Worm (Caenorhabditis elegans): ENCODE results near the gene cif-1.
A peak's percentile ranks its signal among the peaks of the same experiment; 100 is the strongest.

Gene cif-1

DNA sequence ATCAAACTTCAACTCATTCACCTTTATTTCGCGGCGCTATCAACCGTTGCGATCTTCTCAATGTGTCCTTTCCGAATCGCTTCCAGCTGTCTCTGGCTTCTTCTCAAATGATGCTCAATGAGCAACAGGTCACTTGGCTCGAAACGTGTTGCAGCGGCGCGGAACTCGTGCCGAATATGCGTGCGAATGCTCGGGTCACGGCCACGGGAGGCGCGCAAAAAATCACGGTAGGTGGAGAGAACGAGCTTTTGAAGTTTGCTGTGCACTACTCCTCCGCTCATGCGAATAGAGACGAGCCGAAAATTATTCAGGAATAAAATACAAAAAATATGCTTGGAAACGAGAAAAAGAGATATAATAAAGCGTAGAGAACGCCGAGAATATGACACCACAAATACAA, at the start of gene cif-1:
cif-1 (minus strand) TSS at position 297 of the 400 bp plus-strand sequence.
- no peak for TF ChIP-seq him-1 (tag; optimal IDR thresholded peaks at IDR 0.05)
- no peak for TF ChIP-seq dao-5 (tag; optimal IDR thresholded peaks at IDR 0.05)
- TF ChIP-seq W03F9.2 (tag; optimal IDR thresholded peaks at IDR 0.05) = no peak

DNA sequence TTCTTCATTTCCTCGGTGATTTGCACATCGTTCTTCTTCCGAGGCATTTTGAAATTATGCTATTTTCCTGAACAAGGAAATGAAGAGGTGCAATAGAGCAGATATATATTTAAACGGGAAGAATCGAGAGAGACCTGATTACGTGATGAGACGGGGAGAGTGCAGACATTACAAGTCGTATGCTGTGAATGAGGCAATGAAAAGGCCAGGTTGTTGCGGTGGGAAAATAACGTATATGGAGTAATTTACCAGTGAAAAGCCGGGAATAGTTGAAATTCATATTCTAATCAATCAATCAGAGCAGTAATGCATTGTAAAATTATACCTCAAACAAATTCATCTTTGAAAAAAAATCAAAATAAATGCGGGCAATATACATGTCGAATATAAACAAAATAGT, 48.1 kb upstream of the cif-1 start, which contains the start of gene Y17G9B.8:
Y17G9B.8 (minus strand) TSS at position 182 of the 400 bp plus-strand sequence.
- TF ChIP-seq W03F9.2 (tag; optimal IDR thresholded peaks at IDR 0.05) (no peak), him-1 (tag; optimal IDR thresholded peaks at IDR 0.05) (no peak), dao-5 (tag; optimal IDR thresholded peaks at IDR 0.05) (no peak)

DNA sequence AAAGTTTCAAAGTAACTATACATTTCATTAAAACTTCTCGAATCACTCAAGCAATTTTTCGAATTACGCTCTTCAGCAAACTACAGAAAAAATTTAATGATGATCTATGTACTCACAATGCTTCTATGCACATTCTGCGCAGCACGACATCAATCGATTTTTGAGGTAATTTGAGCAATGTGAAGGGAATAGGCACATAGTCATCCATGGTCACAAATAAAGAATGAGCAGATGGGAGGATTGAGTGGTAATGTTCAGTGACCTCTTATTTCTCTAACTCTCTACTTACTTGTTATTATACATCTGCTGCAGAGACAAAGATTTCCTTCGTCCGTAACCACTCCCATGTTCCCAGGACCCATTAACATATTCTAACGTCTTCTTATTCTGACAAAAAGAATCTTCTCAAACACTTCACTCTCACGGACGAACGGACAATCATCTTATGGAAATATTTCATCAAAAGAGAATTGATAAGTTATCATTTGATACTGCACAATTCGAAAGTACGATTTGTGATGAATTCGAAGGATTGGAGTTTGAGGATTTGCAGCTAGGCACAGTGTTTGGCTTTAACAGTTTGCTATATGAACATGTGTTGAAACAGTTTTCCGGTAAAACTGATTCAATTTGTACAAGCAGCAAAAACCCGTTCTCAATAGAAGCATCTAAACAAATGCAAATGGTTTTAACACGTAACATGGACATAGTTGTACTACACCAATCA, 45.5 kb upstream of the cif-1 start, which contains the start of the genes fbxb-77 and Y17G9B.11:
fbxb-77 (minus strand) TSS at position 229 of the 727 bp plus-strand sequence.
Y17G9B.11 (plus strand) TSS at position 677 of the 727 bp plus-strand sequence.
- no peak for TF ChIP-seq W03F9.2 (tag; optimal IDR thresholded peaks at IDR 0.05)
- no peak for TF ChIP-seq him-1 (tag; optimal IDR thresholded peaks at IDR 0.05)

DNA sequence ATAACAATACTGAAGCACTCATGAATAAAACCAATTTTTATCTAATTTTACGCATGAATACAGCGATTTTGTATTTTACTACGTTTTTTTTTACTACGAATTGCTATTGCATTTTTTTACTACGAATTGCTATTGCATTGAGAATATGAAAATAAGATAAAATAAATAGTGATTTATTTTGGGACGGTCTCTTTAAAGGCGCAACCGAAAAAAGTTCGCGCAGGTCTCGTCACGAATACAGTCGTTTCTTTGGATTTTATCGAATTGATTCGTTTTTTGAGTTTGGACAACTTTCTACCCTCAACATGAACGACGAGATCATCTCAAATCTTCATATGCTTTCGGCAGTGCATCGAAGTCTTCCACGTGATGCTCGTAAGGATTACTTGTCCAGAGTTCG, 41.3 kb upstream of the cif-1 start, which contains the start of gene Y17G9B.4:
Y17G9B.4 (plus strand) TSS at position 306 of the 400 bp plus-strand sequence.
- TF ChIP-seq dao-5 (tag; optimal IDR thresholded peaks at IDR 0.05) (no peak), W03F9.2 (tag; optimal IDR thresholded peaks at IDR 0.05) (no peak), him-1 (tag; optimal IDR thresholded peaks at IDR 0.05) (no peak)

DNA sequence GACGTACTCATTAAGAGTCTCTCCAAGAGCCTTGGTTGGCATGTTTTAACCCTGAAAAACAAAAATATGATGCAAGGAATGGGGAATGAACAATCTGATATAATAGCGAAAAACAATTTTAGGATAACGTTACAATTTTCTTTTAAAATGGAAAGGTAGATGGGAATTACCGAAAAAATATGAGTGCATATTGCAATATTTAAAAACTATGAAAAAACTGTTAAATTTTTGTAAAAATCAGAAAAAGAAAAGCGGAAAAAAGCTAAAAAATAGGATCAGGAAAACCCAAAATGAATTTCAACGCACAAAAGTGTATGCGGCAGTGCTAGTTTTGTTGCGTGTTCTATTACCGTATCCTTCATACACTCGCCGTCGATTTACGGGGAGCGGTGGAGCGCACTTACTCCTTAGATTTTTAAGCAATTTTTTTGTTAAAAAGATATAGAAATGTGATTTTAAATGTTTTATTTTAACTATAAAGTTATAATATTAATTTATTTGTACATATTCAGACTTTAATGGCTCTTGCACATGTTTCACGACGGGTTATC, 39.2 kb upstream of the cif-1 start, which contains the start of the genes rpl-20 and Y17G9B.5:
rpl-20 (minus strand) TSS at position 51 of the 551 bp plus-strand sequence.
Y17G9B.5 (plus strand) TSS at position 513 of the 551 bp plus-strand sequence.
- TF ChIP-seq him-1 (tag; optimal IDR thresholded peaks at IDR 0.05) (peak; percentile 99), W03F9.2 (tag; optimal IDR thresholded peaks at IDR 0.05) (peak; percentile 99), dao-5 (tag; optimal IDR thresholded peaks at IDR 0.05) (peak; percentile 82)

DNA sequence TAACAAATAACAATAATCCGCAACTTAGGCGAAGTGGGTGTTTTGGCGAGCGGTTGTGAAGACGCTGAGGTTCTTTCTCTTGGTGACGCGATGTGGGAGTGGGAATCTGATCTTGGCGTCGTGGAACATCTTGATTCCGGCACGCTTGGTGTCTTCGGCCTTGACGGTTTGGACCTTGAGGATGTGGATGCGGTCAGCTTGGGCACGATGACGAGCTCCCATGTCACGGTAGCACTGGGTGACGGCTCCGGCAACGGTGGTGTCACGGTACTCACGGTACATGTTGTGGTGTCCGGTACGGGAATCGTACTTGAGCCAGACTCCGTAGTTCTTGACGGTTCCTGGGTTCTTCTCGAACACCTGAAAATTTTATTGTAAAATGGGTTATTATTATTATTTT, 38.6 kb upstream of the cif-1 start:
- TF ChIP-seq dao-5 (tag; optimal IDR thresholded peaks at IDR 0.05) (no peak), him-1 (tag; optimal IDR thresholded peaks at IDR 0.05) (no peak), W03F9.2 (tag; optimal IDR thresholded peaks at IDR 0.05) (no peak)

DNA sequence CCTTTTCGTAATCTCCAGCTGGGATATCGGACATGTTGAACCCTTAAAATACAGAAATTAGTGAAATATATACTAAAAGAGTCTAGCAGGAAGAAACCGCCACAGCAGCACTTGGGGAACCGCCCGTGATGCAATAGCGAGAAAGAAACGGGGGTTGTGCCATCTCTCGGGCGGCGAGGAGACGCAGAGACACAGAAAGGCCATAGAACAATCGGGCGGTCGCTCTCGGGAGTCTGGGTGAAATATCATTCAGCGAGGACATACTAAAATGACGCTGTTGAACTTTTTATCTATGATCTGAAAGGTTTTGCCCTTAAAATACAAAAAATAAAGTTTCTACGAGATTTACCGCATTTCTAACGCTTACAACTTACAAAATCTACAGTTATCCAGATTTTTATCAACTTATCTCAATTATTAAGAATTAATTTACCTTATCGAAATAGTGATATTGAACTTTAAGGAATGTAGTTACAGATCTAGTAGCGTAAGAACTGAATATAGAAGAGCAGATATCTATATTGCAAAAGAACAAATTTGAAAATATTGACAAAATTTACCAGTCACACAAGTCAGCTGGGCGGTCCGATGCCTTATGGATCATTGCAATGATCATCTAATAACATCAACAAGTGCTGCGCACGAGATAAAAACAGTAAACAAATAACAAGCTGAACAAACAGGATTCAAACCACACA, 38.0 kb upstream of the cif-1 start, which contains the start of gene cyc-2.1:
cyc-2.1 (minus strand) TSS at position 605 of the 698 bp plus-strand sequence.
- TF ChIP-seq dao-5 (tag; optimal IDR thresholded peaks at IDR 0.05) (peak; percentile 17), W03F9.2 (tag; optimal IDR thresholded peaks at IDR 0.05) (no peak)

DNA sequence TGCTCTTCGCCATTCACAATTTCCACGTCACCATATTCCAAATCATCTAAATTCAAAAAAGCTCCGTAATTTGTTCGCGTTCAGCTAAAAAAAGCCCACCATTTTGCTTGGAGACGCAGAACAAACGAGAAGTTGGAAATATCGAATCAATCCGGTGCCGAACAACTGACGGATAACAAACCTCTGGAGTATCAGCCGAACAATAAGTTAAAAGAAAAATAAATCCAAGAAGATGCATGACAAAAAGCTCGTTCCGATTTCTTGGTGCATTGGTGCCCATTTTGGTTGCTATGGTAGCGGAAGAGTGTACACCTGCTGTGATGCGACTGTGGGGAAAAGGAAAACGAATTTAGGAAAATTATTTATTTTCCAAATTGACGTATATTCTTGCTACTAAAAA, 37.0 kb upstream of the cif-1 start, which contains the start of gene tctn-1:
tctn-1 (minus strand) TSS at position 280 of the 400 bp plus-strand sequence.
- TF ChIP-seq W03F9.2 (tag; optimal IDR thresholded peaks at IDR 0.05) (no peak), dao-5 (tag; optimal IDR thresholded peaks at IDR 0.05) (no peak), him-1 (tag; optimal IDR thresholded peaks at IDR 0.05) (no peak)

DNA sequence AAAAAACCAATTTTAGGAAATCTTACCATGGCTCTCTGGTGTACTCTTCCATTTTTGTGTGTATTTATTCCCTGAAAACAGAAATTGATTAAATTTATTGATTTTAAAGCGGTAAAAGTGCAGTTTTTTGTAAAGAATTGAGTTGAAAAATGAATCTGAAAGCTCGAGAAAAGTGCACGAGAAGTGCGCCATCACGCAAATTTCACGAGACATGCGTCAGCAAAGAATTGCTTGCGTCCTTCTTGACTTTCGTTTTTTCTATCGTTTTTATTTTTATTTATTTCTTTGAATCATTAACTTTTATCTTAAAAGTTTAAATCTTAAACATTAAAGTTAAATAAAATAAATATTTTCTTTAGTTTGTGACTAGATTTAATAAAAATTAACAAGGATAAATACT, 34.9 kb upstream of the cif-1 start, which contains the start of gene timm-17B.1:
timm-17B.1 (minus strand) TSS at position 71 of the 400 bp plus-strand sequence.
- peak; percentile 10 for TF ChIP-seq him-1 (tag; optimal IDR thresholded peaks at IDR 0.05)
- TF ChIP-seq dao-5 (tag; optimal IDR thresholded peaks at IDR 0.05) = no peak
- TF ChIP-seq W03F9.2 (tag; optimal IDR thresholded peaks at IDR 0.05) = peak; percentile 96

DNA sequence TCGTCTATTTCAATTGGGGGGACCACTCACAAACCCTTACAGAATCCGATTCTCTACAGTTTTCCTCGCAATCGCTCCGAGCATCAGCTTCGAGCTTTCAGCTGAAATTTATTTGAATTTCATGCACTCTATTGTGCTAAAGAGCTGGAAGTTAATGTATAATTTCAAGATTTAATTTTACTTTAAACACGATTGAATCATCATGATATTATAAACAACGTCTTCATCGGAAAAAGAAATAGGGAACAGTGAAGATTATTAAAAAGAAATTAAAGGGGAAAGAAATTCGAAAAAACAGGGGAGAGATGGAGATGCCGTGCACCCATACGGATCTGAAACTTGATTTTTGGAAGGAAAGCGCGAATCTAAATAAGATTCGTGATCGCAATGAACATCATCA, 33.6 kb upstream of the cif-1 start, which contains the start of gene hoe-1:
hoe-1 (minus strand) TSS at position 101 of the 400 bp plus-strand sequence.
- TF ChIP-seq W03F9.2 (tag; optimal IDR thresholded peaks at IDR 0.05) = no peak
- TF ChIP-seq him-1 (tag; optimal IDR thresholded peaks at IDR 0.05) = no peak
- no peak for TF ChIP-seq dao-5 (tag; optimal IDR thresholded peaks at IDR 0.05)

DNA sequence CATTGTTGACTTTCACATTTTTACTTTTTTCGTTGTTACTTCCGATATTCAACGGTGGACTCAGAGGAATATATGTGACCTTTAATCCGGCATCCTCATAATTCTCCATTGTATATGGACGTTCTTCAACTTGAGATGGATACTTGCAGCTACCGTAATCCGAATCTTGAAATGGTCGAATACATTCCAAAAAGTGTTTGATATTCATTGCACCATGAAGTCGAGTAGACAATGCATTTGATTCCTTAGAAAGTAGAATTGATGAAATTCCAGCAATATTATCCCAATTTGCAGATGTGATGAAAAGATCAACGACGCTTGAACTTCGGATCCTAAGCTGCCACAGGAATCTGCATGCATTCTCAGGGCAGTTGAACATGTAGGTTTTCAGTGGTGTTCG, 31.9 kb upstream of the cif-1 start:
- no peak for TF ChIP-seq him-1 (tag; optimal IDR thresholded peaks at IDR 0.05)
- no peak for TF ChIP-seq W03F9.2 (tag; optimal IDR thresholded peaks at IDR 0.05)
- TF ChIP-seq dao-5 (tag; optimal IDR thresholded peaks at IDR 0.05) = no peak

DNA sequence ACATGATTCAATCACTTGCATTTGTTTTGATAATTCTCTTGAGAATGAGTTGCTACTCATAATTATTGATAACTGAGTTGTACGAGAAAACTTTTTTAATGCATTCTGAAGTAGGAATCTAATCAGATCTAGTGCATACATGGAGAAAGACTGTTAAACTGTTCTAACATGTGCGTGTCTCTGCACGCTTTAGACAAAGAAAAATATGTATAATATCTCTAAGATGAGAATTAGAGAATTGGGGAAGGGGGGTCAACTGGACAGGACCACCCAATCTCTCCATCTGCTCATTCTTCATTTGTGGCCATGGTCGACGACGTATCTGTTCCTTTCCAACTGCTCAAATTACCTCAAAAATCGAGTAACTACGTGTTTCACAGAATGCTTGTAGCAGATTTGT, 26.7 kb upstream of the cif-1 start, which contains the start of gene fbxb-78:
fbxb-78 (plus strand) TSS at position 301 of the 400 bp plus-strand sequence.
- TF ChIP-seq dao-5 (tag; optimal IDR thresholded peaks at IDR 0.05) (no peak), W03F9.2 (tag; optimal IDR thresholded peaks at IDR 0.05) (no peak), him-1 (tag; optimal IDR thresholded peaks at IDR 0.05) (no peak)

DNA sequence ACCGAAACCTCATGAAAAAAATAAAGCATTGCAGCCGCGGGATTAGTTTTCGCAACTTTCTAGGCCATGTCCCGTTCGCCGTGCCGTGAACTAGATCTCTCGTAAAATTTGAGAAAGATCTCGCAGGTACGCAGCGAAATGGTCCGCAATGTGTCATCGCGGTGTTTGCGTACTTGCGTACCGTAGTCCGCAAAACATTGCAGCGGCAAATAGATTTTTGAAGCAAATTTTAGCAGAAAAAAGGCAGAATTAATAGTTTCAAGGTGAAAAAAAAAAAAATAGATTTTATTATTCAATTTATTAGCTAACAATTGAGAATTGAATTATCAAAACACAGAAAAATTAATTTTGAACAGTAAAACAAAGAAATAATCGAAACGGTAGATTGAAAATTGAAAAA, 17.4 kb upstream of the cif-1 start:
- TF ChIP-seq W03F9.2 (tag; optimal IDR thresholded peaks at IDR 0.05) (peak; percentile 37), him-1 (tag; optimal IDR thresholded peaks at IDR 0.05) (peak; percentile 73)

Measured in whole organism, L4/young adult.